Fruit fly (Drosophila melanogaster) whole organism, pupa: ENCODE measurements around the gene CG33263.

Source experiments
- CG10348 ChIP-seq: fragments of 200-800 bp; sonication (Bioruptor generic); IDR thresholded peaks from 2 replicates; pipeline ENCODE4 v1.3.6; 2022; ENCODE audit warnings: missing biosample characterization, missing genetic modification characterization
- CG12605 ChIP-seq: fragments of 200-800 bp; sonication (Bioruptor generic); IDR thresholded peaks from 2 replicates; pipeline ENCODE4 v1.3.6; 2022; ENCODE audit warnings: missing biosample characterization, missing genetic modification characterization
- CG14655 ChIP-seq: fragments of 200-800 bp; sonication (Bioruptor generic); optimal IDR thresholded peaks from 3 replicates; lab custom pipeline; 2017; ENCODE audit warnings: mild to moderate bottlenecking, missing biosample characterization, missing genetic modification reagents, missing genetic modification characterization
- CG32121 ChIP-seq: fragments of 200-800 bp; sonication (Bioruptor generic); IDR thresholded peaks from 2 replicates; pipeline ENCODE4 v1.3.6; 2022; ENCODE audit warnings: missing biosample characterization, missing genetic modification characterization
- CG34367 ChIP-seq: fragments of 200-800 bp; sonication (Bioruptor generic); optimal IDR thresholded peaks from 2 replicates; lab custom pipeline; 2018; ENCODE audit warnings: missing biosample characterization, mild to moderate bottlenecking, missing genetic modification characterization
- CG8301 ChIP-seq: fragments of 200-800 bp; sonication (Bioruptor generic); optimal IDR thresholded peaks from 2 replicates; lab custom pipeline; 2018; ENCODE audit warnings: missing biosample characterization, mild to moderate bottlenecking, missing genetic modification characterization
- D1 ChIP-seq: fragments of 200-800 bp; sonication (Bioruptor generic); optimal IDR thresholded peaks from 2 replicates; lab custom pipeline; 2018; ENCODE audit warnings: missing biosample characterization, mild to moderate bottlenecking, missing genetic modification characterization, moderate library complexity
- EcR ChIP-seq: fragments of 200-800 bp; sonication (Bioruptor generic); optimal IDR thresholded peaks from 3 replicates; lab custom pipeline; 2019; ENCODE audit warnings: missing biosample characterization, missing genetic modification characterization, mild to moderate bottlenecking, moderate library complexity, missing genetic modification reagents
- Pif1A ChIP-seq: fragments of 200-800 bp; sonication (Bioruptor generic); optimal IDR thresholded peaks from 3 replicates; lab custom pipeline; 2016; ENCODE audit warnings: missing biosample characterization, missing genetic modification characterization
- Snoo ChIP-seq: fragments of 200-800 bp; sonication (Bioruptor generic); optimal IDR thresholded peaks from 3 replicates; lab custom pipeline; 2017; ENCODE audit warnings: missing biosample characterization, mild to moderate bottlenecking, missing genetic modification characterization, inconsistent platforms
- fd96Ca ChIP-seq: fragments of 200-800 bp; sonication (Bioruptor generic); IDR thresholded peaks from 3 replicates; pipeline ENCODE4 v1.3.6; 2022; ENCODE audit warnings: missing biosample characterization, missing genetic modification characterization
- rn ChIP-seq: fragments of 200-800 bp; sonication (Bioruptor generic); IDR thresholded peaks from 2 replicates; pipeline ENCODE4 v1.3.6; 2022; ENCODE audit warnings: missing biosample characterization, missing genetic modification characterization

DNA sequence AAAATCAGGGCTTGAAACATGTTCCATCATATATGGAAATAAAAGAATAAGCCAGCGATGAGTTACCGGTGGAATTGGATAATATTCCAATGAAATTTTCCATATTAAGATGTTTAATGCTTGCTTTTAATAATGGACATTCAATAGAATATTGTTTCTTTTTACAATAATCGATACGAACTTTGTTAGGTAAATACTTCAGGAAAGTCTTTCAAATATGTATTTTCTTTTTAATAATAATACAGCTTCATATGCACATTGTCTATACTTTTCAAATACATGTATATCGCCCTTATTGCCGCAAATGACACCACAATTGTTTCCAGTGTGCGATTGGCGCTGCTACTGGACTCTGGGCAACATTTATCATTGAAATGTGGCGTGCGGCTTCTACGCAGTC lies 17.1 kb downstream of the CG33263 start:
- TF ChIP-seq CG10348 (GFP tag; lab: Robert Waterston, UW) (no peak), Snoo (tag; lab: Kevin White, UChicago) (peak; percentile 41), CG34367 (tag; lab: Kevin White, UChicago) (peak; percentile 35), Pif1A (GFP tag; lab: Kevin White, UChicago) (peak; percentile 38), CG12605 (no peak), rn (GFP tag; lab: Robert Waterston, UW) (no peak), CG32121 (GFP tag; lab: Robert Waterston, UW) (no peak), CG14655 (GFP tag; lab: Kevin White, UChicago) (peak; percentile 67), CG8301 (tag; lab: Kevin White, UChicago) (peak; percentile 29), D1 (tag; lab: Kevin White, UChicago) (peak; percentile 26), EcR (GFP tag; lab: Kevin White, UChicago) (no peak), fd96Ca (GFP tag; lab: Robert Waterston, UW) (no peak)
